Worm (Caenorhabditis elegans) whole organism, L4 larva: ENCODE results near the gene lgc-11.

Experiments
- D1046.2 ChIP-seq: fragments of 200-800 bp; sonication (Bioruptor generic); IDR thresholded peaks from 2 replicates; pipeline ENCODE4 v1.3.6; 2022; ENCODE audit warnings: missing genetic modification characterization, missing compliant biosample characterization
- F26F4.8 ChIP-seq: fragments of 200-800 bp; sonication (Bioruptor generic); conservative IDR thresholded peaks from 2 replicates; pipeline ENCODE4 v1.3.6; 2022; ENCODE audit warnings: missing genetic modification characterization, missing compliant biosample characterization
- T26A8.4 ChIP-seq: fragments of 200-800 bp; sonication (Bioruptor generic); IDR thresholded peaks from 2 replicates; pipeline ENCODE4 v1.3.6; 2022; ENCODE audit warnings: missing genetic modification characterization, missing compliant biosample characterization
- Y5F2A.4 ChIP-seq: fragments of 200-800 bp; sonication (Bioruptor generic); optimal IDR thresholded peaks from 2 replicates; lab custom pipeline; 2018; ENCODE audit warnings: mild to moderate bottlenecking, missing genetic modification characterization, missing compliant biosample characterization
- aha-1 ChIP-seq: fragments of 150-350 bp; peaks from one replicate; lab custom pipeline; 2014; ENCODE audit warnings: missing biosample characterization, missing genetic modification characterization
- attf-4 ChIP-seq: sonication (generic microtip); optimal IDR thresholded peaks from 3 replicates; lab custom pipeline; 2017; ENCODE audit warnings: missing biosample characterization, missing genetic modification characterization
- ceh-20 ChIP-seq: fragments of 200-800 bp; sonication (Bioruptor generic); IDR thresholded peaks from 2 replicates; pipeline ENCODE4 v1.3.6; 2022; ENCODE audit warnings: missing genetic modification reagents, missing genetic modification characterization, missing compliant biosample characterization
- ceh-28 ChIP-seq: fragments of 150-350 bp; optimal IDR thresholded peaks from 2 replicates; lab custom pipeline; 2014; ENCODE audit warnings: missing biosample characterization, missing genetic modification reagents, missing genetic modification characterization
- ceh-44 ChIP-seq: fragments of 200-800 bp; sonication (Bioruptor generic); IDR thresholded peaks from 2 replicates; pipeline ENCODE4 v1.3.6; 2022; ENCODE audit warnings: missing genetic modification reagents, missing genetic modification characterization, missing compliant biosample characterization
- ceh-82 ChIP-seq: sonication (generic microtip); optimal IDR thresholded peaks from 2 replicates; lab custom pipeline; 2017; ENCODE audit warnings: missing biosample characterization, missing genetic modification characterization
- ces-1 ChIP-seq: fragments of 150-350 bp; sonication (generic microtip); optimal IDR thresholded peaks from 4 replicates; lab custom pipeline; 2014; ENCODE audit warnings: missing biosample characterization, missing genetic modification reagents, missing genetic modification characterization
- daf-16 ChIP-seq, 3 experiments: sonication (generic microtip); optimal IDR thresholded peaks; 2 replicates each; lab custom pipeline; 2016 to 2017; ENCODE audit warnings: missing genetic modification characterization in 3 of 3, missing genetic modification reagents in 3 of 3, mild to moderate bottlenecking in 2 of 3, missing compliant biosample characterization in 2 of 3, missing biosample characterization in 1 of 3, moderate library complexity in 1 of 3
- daf-19 ChIP-seq: fragments of 200-800 bp; sonication (Bioruptor generic); conservative IDR thresholded peaks from 2 replicates; pipeline ENCODE4 v1.3.6; 2022; ENCODE audit warnings: missing genetic modification characterization, missing compliant biosample characterization
- daf-8 ChIP-seq: fragments of 200-800 bp; sonication (Bioruptor generic); IDR thresholded peaks from 2 replicates; pipeline ENCODE4 v1.3.6; 2022; ENCODE audit warnings: missing genetic modification characterization, missing compliant biosample characterization
- dmd-9 ChIP-seq: fragments of 200-800 bp; sonication (Bioruptor generic); IDR thresholded peaks from 2 replicates; pipeline ENCODE4 v1.3.6; 2022; ENCODE audit warnings: missing genetic modification reagents, missing genetic modification characterization, missing compliant biosample characterization
- fkh-10 ChIP-seq: fragments of 150-350 bp; optimal IDR thresholded peaks from 2 replicates; lab custom pipeline; 2014; ENCODE audit warnings: missing biosample characterization, missing genetic modification reagents, missing genetic modification characterization
- hlh-11 ChIP-seq: fragments of 200-800 bp; sonication (Bioruptor generic); optimal IDR thresholded peaks from 2 replicates; lab custom pipeline; 2018; ENCODE audit warnings: mild to moderate bottlenecking, missing genetic modification characterization, missing compliant biosample characterization
- hlh-30 ChIP-seq: sonication (generic microtip); optimal IDR thresholded peaks from 2 replicates; lab custom pipeline; 2017; ENCODE audit warnings: antibody characterized with exemption, mild to moderate bottlenecking, missing genetic modification characterization, missing compliant biosample characterization; ENCODE audit not compliant: insufficient read depth
- lim-7 ChIP-seq: fragments of 200-800 bp; sonication (Bioruptor generic); IDR thresholded peaks from 2 replicates; pipeline ENCODE4 v1.3.6; 2022; ENCODE audit warnings: missing genetic modification characterization, missing compliant biosample characterization
- lin-1 ChIP-seq: fragments of 200-800 bp; sonication (Bioruptor generic); IDR thresholded peaks from 2 replicates; pipeline ENCODE4 v1.3.6; 2022; ENCODE audit warnings: missing genetic modification reagents, missing genetic modification characterization, missing compliant biosample characterization
- lin-39 ChIP-seq: fragments of 150-350 bp; optimal IDR thresholded peaks from 2 replicates; lab custom pipeline; 2014; ENCODE audit warnings: missing biosample characterization, missing genetic modification reagents, missing genetic modification characterization
- lsy-2 ChIP-seq, 2 experiments: fragments of 150-350 bp in 1 of 2; sonication (generic microtip) in 1 of 2; optimal IDR thresholded peaks; 2 replicates each; lab custom pipeline; 2014 to 2017; ENCODE audit warnings: missing biosample characterization in 2 of 2, missing genetic modification characterization in 2 of 2
- mep-1 ChIP-seq: fragments of 150-350 bp; sonication (generic microtip); optimal IDR thresholded peaks from 3 replicates; lab custom pipeline; 2014; ENCODE audit warnings: missing biosample characterization, missing genetic modification characterization
- mxl-2 ChIP-seq: fragments of 200-800 bp; sonication (Bioruptor generic); conservative IDR thresholded peaks from 2 replicates; pipeline ENCODE4 v1.3.6; 2022; ENCODE audit warnings: missing genetic modification reagents, missing genetic modification characterization, missing compliant biosample characterization
- nhr-11 ChIP-seq: fragments of 150-350 bp; optimal IDR thresholded peaks from 2 replicates; lab custom pipeline; 2014; ENCODE audit warnings: missing biosample characterization, missing genetic modification characterization
- nhr-25 ChIP-seq: sonication (generic microtip); optimal IDR thresholded peaks from 2 replicates; lab custom pipeline; 2017; ENCODE audit warnings: missing genetic modification characterization, mild to moderate bottlenecking, missing compliant biosample characterization, antibody characterized with exemption, moderate library complexity, borderline replicate concordance; ENCODE audit not compliant: insufficient read depth
- nhr-42 ChIP-seq: fragments of 200-800 bp; sonication (Bioruptor generic); IDR thresholded peaks from 2 replicates; pipeline ENCODE4 v1.3.6; 2022; ENCODE audit warnings: missing genetic modification characterization, missing compliant biosample characterization
- nhr-76 ChIP-seq: fragments of 150-350 bp; optimal IDR thresholded peaks from 2 replicates; lab custom pipeline; 2014; ENCODE audit warnings: missing biosample characterization, missing genetic modification characterization
- pha-4 ChIP-seq, 2 experiments: fragments of 150-350 bp in 1 of 2; fragments of 200-800 bp in 1 of 2; sonication (Bioruptor generic) in 1 of 2; IDR thresholded peaks in 1 of 2; optimal IDR thresholded peaks in 1 of 2; 2 replicates each; pipeline versions ENCODE4 v1.3.6 to Lab custom; 2014 to 2022; ENCODE audit warnings: missing genetic modification characterization in 2 of 2, missing genetic modification reagents in 2 of 2, missing biosample characterization in 1 of 2, missing compliant biosample characterization in 1 of 2
- sdz-12 ChIP-seq: fragments of 200-800 bp; sonication (Bioruptor generic); optimal IDR thresholded peaks from 2 replicates; lab custom pipeline; 2018; ENCODE audit warnings: mild to moderate bottlenecking, missing genetic modification characterization, missing compliant biosample characterization
- skn-1 ChIP-seq: fragments of 150-350 bp; optimal IDR thresholded peaks from 2 replicates; lab custom pipeline; 2014; ENCODE audit warnings: missing biosample characterization, missing genetic modification characterization
- tag-97 ChIP-seq: fragments of 200-800 bp; sonication (Bioruptor generic); IDR thresholded peaks from 2 replicates; pipeline ENCODE4 v1.3.6; 2022; ENCODE audit warnings: missing genetic modification characterization, missing compliant biosample characterization
- unc-130 ChIP-seq: sonication (generic microtip); optimal IDR thresholded peaks from 2 replicates; lab custom pipeline; 2016; ENCODE audit warnings: missing genetic modification reagents, missing genetic modification characterization, missing compliant biosample characterization
- unc-62 ChIP-seq, 3 experiments: fragments of 150-350 bp in 1 of 3; sonication (generic microtip); optimal IDR thresholded peaks in 2 of 3; peaks in 1 of 3; 1 replicate in 1 of 3; 2 replicates in 2 of 3; lab custom pipeline; 2014 to 2017; ENCODE audit warnings: missing biosample characterization in 3 of 3, missing genetic modification characterization in 3 of 3, missing genetic modification reagents in 3 of 3, missing genotype in 1 of 3
- zag-1 ChIP-seq: fragments of 150-350 bp; optimal IDR thresholded peaks from 2 replicates; lab custom pipeline; 2014; ENCODE audit warnings: missing biosample characterization, missing genetic modification characterization
- zfp-2 ChIP-seq: sonication (generic microtip); optimal IDR thresholded peaks from 2 replicates; lab custom pipeline; 2016; ENCODE audit warnings: mild to moderate bottlenecking, missing genetic modification characterization, missing compliant biosample characterization
- zip-11 ChIP-seq: fragments of 200-800 bp; sonication (Bioruptor generic); IDR thresholded peaks from 2 replicates; pipeline ENCODE4 v1.3.6; 2022; ENCODE audit warnings: missing genetic modification characterization, missing compliant biosample characterization
- ztf-11 ChIP-seq: fragments of 150-350 bp; optimal IDR thresholded peaks from 2 replicates; lab custom pipeline; 2014; ENCODE audit warnings: missing biosample characterization, missing genetic modification characterization

lgc-11 gene

ce11 chrX:7532632-7533031 lies 26.2 kb upstream of the lgc-11 start, which contains the start of gene ceh-14:
Gene ceh-14 (minus strand): TSS chrX:7532732.
- TF ChIP-seq daf-16 (GFP tag; optimal IDR thresholded peaks at IDR 0.05; lab: Kevin White, UChicago) (no peak), daf-16 (tag; optimal IDR thresholded peaks at IDR 0.05; lab: Kevin White, UChicago) (no peak)

ce11 chrX:7525271-7525670 lies 18.8 kb upstream of the lgc-11 start, which contains the start of gene F46C8.3:
Gene F46C8.3 (plus strand): TSS chrX:7525571.
- no peak for TF ChIP-seq mep-1
- no peak for TF ChIP-seq zip-11
- no peak for TF ChIP-seq unc-130 (GFP tag; lab: Kevin White, UChicago)
- TF ChIP-seq F26F4.8 (GFP tag; lab: Robert Waterston, UW) = no peak
- no peak for TF ChIP-seq daf-19 (GFP tag; lab: Robert Waterston, UW)

ce11 chrX:7523799-7524198 lies 17.4 kb upstream of the lgc-11 start:
- no peak for TF ChIP-seq ceh-82 (tag; lab: Kevin White, UChicago)
- no peak for TF ChIP-seq ceh-44 (GFP tag; lab: Robert Waterston, UW)
- TF ChIP-seq lin-1 (GFP tag; lab: Robert Waterston, UW) = no peak
- no peak for TF ChIP-seq ztf-11 (tag; lab: Kevin White, UChicago)
- peak in 1 of 2 experiments; percentile 89 for TF ChIP-seq daf-16 (GFP tag; optimal IDR thresholded peaks at IDR 0.05; lab: Kevin White, UChicago)
- no peak for TF ChIP-seq daf-16 (tag; optimal IDR thresholded peaks at IDR 0.05; lab: Kevin White, UChicago)
- no peak for TF ChIP-seq pha-4 (GFP tag; IDR thresholded peaks at IDR 0.05; lab: Robert Waterston, UW)
- no peak for TF ChIP-seq pha-4 (tag; optimal IDR thresholded peaks at IDR 0.05; lab: Kevin White, UChicago)
- TF ChIP-seq zip-11 = no peak
- peak; percentile 69 for TF ChIP-seq hlh-11
- TF ChIP-seq sdz-12 (GFP tag; lab: Kevin White, UChicago) = no peak
- no peak for TF ChIP-seq zag-1 (tag; lab: Kevin White, UChicago)
- TF ChIP-seq mxl-2 (GFP tag; lab: Robert Waterston, UW) = no peak
- peak; percentile 81 for TF ChIP-seq aha-1
- TF ChIP-seq dmd-9 (GFP tag; lab: Robert Waterston, UW) = no peak
- peak; percentile 52 for TF ChIP-seq nhr-11 (tag; lab: Kevin White, UChicago)
- TF ChIP-seq lsy-2 (tag; optimal IDR thresholded peaks at IDR 0.05; lab: Kevin White, UChicago) = no peak
- no peak for TF ChIP-seq nhr-76 (tag; lab: Kevin White, UChicago)
- no peak for TF ChIP-seq T26A8.4
- no peak for TF ChIP-seq daf-8
- TF ChIP-seq Y5F2A.4 = no peak
- no peak for TF ChIP-seq nhr-42 (GFP tag; lab: Robert Waterston, UW)
- TF ChIP-seq attf-4 (tag; lab: Kevin White, UChicago) = no peak
- no peak for TF ChIP-seq ceh-28 (tag; lab: Kevin White, UChicago)
- TF ChIP-seq tag-97 (GFP tag; lab: Robert Waterston, UW) = no peak
- no peak for TF ChIP-seq zfp-2
- TF ChIP-seq unc-62 (GFP tag; optimal IDR thresholded peaks at IDR 0.05 in 1 of 2; lab: Kevin White, UChicago) = no peak
- no peak for TF ChIP-seq unc-62 (tag; optimal IDR thresholded peaks at IDR 0.05; lab: Kevin White, UChicago)
- TF ChIP-seq skn-1 (tag; lab: Kevin White, UChicago) = no peak
- no peak for TF ChIP-seq ces-1 (GFP tag; lab: Kevin White, UChicago)
- TF ChIP-seq daf-19 (GFP tag; lab: Robert Waterston, UW) = no peak
- no peak for TF ChIP-seq lin-39 (tag; lab: Kevin White, UChicago)
- TF ChIP-seq fkh-10 (GFP tag; lab: Kevin White, UChicago) = no peak
- 0 out of 2 replicates have a peak, but pooled peaks have one; percentile 11 for TF ChIP-seq ceh-20 (GFP tag; lab: Robert Waterston, UW)
- TF ChIP-seq lim-7 = no peak

- TF ChIP-seq hlh-30 (tag; lab: Kevin White, UChicago) (peak; percentile 20), sdz-12 (GFP tag; lab: Kevin White, UChicago) (no peak), daf-16 (GFP tag; optimal IDR thresholded peaks at IDR 0.05; lab: Kevin White, UChicago) (peak in 1 of 2 experiments; percentile 74), daf-16 (tag; optimal IDR thresholded peaks at IDR 0.05; lab: Kevin White, UChicago) (no peak), D1046.2 (no peak), hlh-11 (peak; percentile 44), nhr-25 (tag; lab: Kevin White, UChicago) (no peak)
Measured at ce11 chrX:7522595-7522994, 16.2 kb upstream of the lgc-11 start.
